Worm (Caenorhabditis elegans) whole organism, young adult: ENCODE data around the gene ZK892.4.

Source experiments
- B0019.2 ChIP-seq: fragments of 200-800 bp; sonication (Bioruptor generic); conservative IDR thresholded peaks from 2 replicates; pipeline ENCODE4 v1.3.6; 2022; ENCODE audit warnings: missing genetic modification reagents, missing genetic modification characterization, missing compliant biosample characterization
- B0261.1 ChIP-seq: sonication (generic microtip); optimal IDR thresholded peaks from 2 replicates; lab custom pipeline; 2016; ENCODE audit warnings: mild to moderate bottlenecking, missing genetic modification characterization, moderate library complexity, missing compliant biosample characterization
- B0336.3 ChIP-seq: fragments of 200-800 bp; sonication (Bioruptor generic); IDR thresholded peaks from 2 replicates; pipeline ENCODE4 v1.3.6; 2022; ENCODE audit warnings: missing genetic modification characterization, missing compliant biosample characterization
- F23B12.7 ChIP-seq: sonication (generic microtip); optimal IDR thresholded peaks from 2 replicates; lab custom pipeline; 2017; ENCODE audit warnings: missing genetic modification characterization, mild to moderate bottlenecking, missing compliant biosample characterization, antibody characterized with exemption, moderate library complexity; ENCODE audit not compliant: insufficient read depth
- F37B4.10 ChIP-seq: fragments of 200-800 bp; sonication (Bioruptor generic); IDR thresholded peaks from 2 replicates; pipeline ENCODE4 v1.3.6; 2022; ENCODE audit warnings: missing genetic modification characterization, missing compliant biosample characterization
- F57A8.1 ChIP-seq: fragments of 200-800 bp; sonication (Bioruptor generic); optimal IDR thresholded peaks from 2 replicates; lab custom pipeline; 2018; ENCODE audit warnings: mild to moderate bottlenecking, missing genetic modification characterization, moderate library complexity, missing compliant biosample characterization
- K11D2.4 ChIP-seq: fragments of 200-800 bp; sonication (Bioruptor generic); IDR thresholded peaks from 2 replicates; pipeline ENCODE4 v1.3.6; 2022; ENCODE audit warnings: missing genetic modification reagents, missing genetic modification characterization, missing compliant biosample characterization
- K12H6.12 ChIP-seq: fragments of 200-800 bp; sonication (Bioruptor generic); optimal IDR thresholded peaks from 2 replicates; lab custom pipeline; 2018; ENCODE audit warnings: mild to moderate bottlenecking, missing genetic modification characterization, missing compliant biosample characterization
- Y79H2A.3 ChIP-seq: fragments of 200-800 bp; sonication (Bioruptor generic); conservative IDR thresholded peaks from 2 replicates; pipeline ENCODE4 v1.3.6; 2022; ENCODE audit warnings: missing genetic modification reagents, missing genetic modification characterization, missing compliant biosample characterization
- ama-1 ChIP-seq, 3 experiments: fragments of 150-350 bp in 1 of 3; sonication (generic microtip) in 2 of 3; optimal IDR thresholded peaks; 2 replicates each; lab custom pipeline; 2014 to 2018; ENCODE audit warnings: missing biosample characterization in 2 of 3, missing genetic modification characterization in 2 of 3, missing genetic modification reagents in 2 of 3
- atf-7 ChIP-seq: sonication (generic microtip); optimal IDR thresholded peaks from 2 replicates; lab custom pipeline; 2017; ENCODE audit warnings: mild to moderate bottlenecking, missing genetic modification characterization, missing compliant biosample characterization
- attf-5 ChIP-seq: fragments of 200-800 bp; sonication (Bioruptor generic); optimal IDR thresholded peaks from 2 replicates; lab custom pipeline; 2018; ENCODE audit warnings: mild to moderate bottlenecking, missing genetic modification characterization, missing compliant biosample characterization
- cebp-1 ChIP-seq, 2 experiments: fragments of 200-800 bp in 1 of 2; sonication (Bioruptor generic) in 1 of 2; sonication (generic microtip) in 1 of 2; IDR thresholded peaks in 1 of 2; optimal IDR thresholded peaks in 1 of 2; 2 replicates each; pipeline versions ENCODE4 v1.3.6 to Lab custom; 2017 to 2022; ENCODE audit warnings: missing compliant biosample characterization in 2 of 2, missing genetic modification characterization in 2 of 2, mild to moderate bottlenecking in 1 of 2, missing genetic modification reagents in 1 of 2, moderate library complexity in 1 of 2
- chd-7 ChIP-seq: sonication (generic microtip); optimal IDR thresholded peaks from 2 replicates; lab custom pipeline; 2016; ENCODE audit warnings: mild to moderate bottlenecking, missing genetic modification characterization, moderate library complexity, missing compliant biosample characterization
- die-1 ChIP-seq: sonication (generic microtip); optimal IDR thresholded peaks from 2 replicates; lab custom pipeline; 2016; ENCODE audit warnings: missing genotype, mild to moderate bottlenecking, missing genetic modification characterization, missing compliant biosample characterization
- dox-1 ChIP-seq: fragments of 200-800 bp; sonication (Bioruptor generic); IDR thresholded peaks from 2 replicates; pipeline ENCODE4 v1.3.6; 2022; ENCODE audit warnings: missing genetic modification reagents, missing genetic modification characterization, missing compliant biosample characterization
- egl-44 ChIP-seq: fragments of 200-800 bp; sonication (Bioruptor generic); IDR thresholded peaks from 2 replicates; pipeline ENCODE4 v1.3.6; 2022; ENCODE audit warnings: missing genetic modification reagents, missing genetic modification characterization, missing compliant biosample characterization
- egrh-3 ChIP-seq: fragments of 200-800 bp; sonication (Bioruptor generic); IDR thresholded peaks from 2 replicates; pipeline ENCODE4 v1.3.6; 2022; ENCODE audit warnings: missing genetic modification reagents, missing genetic modification characterization, missing compliant biosample characterization
- hmg-1.2 ChIP-seq: fragments of 200-800 bp; sonication (Bioruptor generic); IDR thresholded peaks from 2 replicates; pipeline ENCODE4 v1.3.6; 2022; ENCODE audit warnings: missing genetic modification reagents, missing genetic modification characterization, missing compliant biosample characterization
- lag-1 ChIP-seq: fragments of 200-800 bp; sonication (Bioruptor generic); IDR thresholded peaks from 2 replicates; pipeline ENCODE4 v1.3.6; 2022; ENCODE audit warnings: missing genetic modification reagents, missing genetic modification characterization, missing compliant biosample characterization
- let-526 ChIP-seq: fragments of 200-800 bp; sonication (Bioruptor generic); IDR thresholded peaks from 2 replicates; pipeline ENCODE4 v1.3.6; 2022; ENCODE audit warnings: missing genetic modification reagents, missing genetic modification characterization, missing compliant biosample characterization
- let-607 ChIP-seq, 2 experiments: fragments of 200-800 bp in 1 of 2; sonication (Bioruptor generic) in 1 of 2; sonication (generic microtip) in 1 of 2; optimal IDR thresholded peaks; 2 replicates each; lab custom pipeline; 2016 to 2018; ENCODE audit warnings: mild to moderate bottlenecking in 2 of 2, missing compliant biosample characterization in 2 of 2, missing genetic modification characterization in 2 of 2, moderate library complexity in 2 of 2, missing genotype in 1 of 2
- lin-26 ChIP-seq: fragments of 200-800 bp; sonication (Bioruptor generic); IDR thresholded peaks from 2 replicates; pipeline ENCODE4 v1.3.6; 2022; ENCODE audit warnings: missing genetic modification reagents, missing genetic modification characterization, missing compliant biosample characterization
- lin-40 ChIP-seq: sonication (generic microtip); optimal IDR thresholded peaks from 2 replicates; lab custom pipeline; 2016; ENCODE audit warnings: missing genetic modification characterization, mild to moderate bottlenecking, missing compliant biosample characterization, missing genotype, missing genetic modification reagents
- lir-1 ChIP-seq: fragments of 200-800 bp; sonication (Bioruptor generic); conservative IDR thresholded peaks from 2 replicates; pipeline ENCODE4 v1.3.6; 2022; ENCODE audit warnings: missing genetic modification reagents, missing genetic modification characterization, missing compliant biosample characterization
- madf-10 ChIP-seq: sonication (generic microtip); optimal IDR thresholded peaks from 2 replicates; lab custom pipeline; 2016; ENCODE audit warnings: mild to moderate bottlenecking, missing genetic modification characterization, missing compliant biosample characterization
- madf-8 ChIP-seq: fragments of 200-800 bp; sonication (Bioruptor generic); conservative IDR thresholded peaks from 2 replicates; pipeline ENCODE4 v1.3.6; 2022; ENCODE audit warnings: missing genetic modification reagents, missing genetic modification characterization, missing compliant biosample characterization
- mcd-1 ChIP-seq: fragments of 200-800 bp; sonication (Bioruptor generic); IDR thresholded peaks from 2 replicates; pipeline ENCODE4 v1.3.6; 2022; ENCODE audit warnings: missing genetic modification reagents, missing genetic modification characterization, missing compliant biosample characterization
- mel-28 ChIP-seq: sonication (generic microtip); optimal IDR thresholded peaks from 2 replicates; lab custom pipeline; 2016; ENCODE audit warnings: borderline replicate concordance, mild to moderate bottlenecking, missing genetic modification characterization, missing compliant biosample characterization
- mxl-1 ChIP-seq: sonication (generic microtip); optimal IDR thresholded peaks from 2 replicates; lab custom pipeline; 2016; ENCODE audit warnings: missing genetic modification characterization, missing compliant biosample characterization
- nfya-2 ChIP-seq: fragments of 200-800 bp; sonication (Bioruptor generic); IDR thresholded peaks from 2 replicates; pipeline ENCODE4 v1.3.6; 2022; ENCODE audit warnings: missing genetic modification reagents, missing genetic modification characterization, missing compliant biosample characterization
- nfyb-1 ChIP-seq: fragments of 200-800 bp; sonication (Bioruptor generic); IDR thresholded peaks from 2 replicates; pipeline ENCODE4 v1.3.6; 2022; ENCODE audit warnings: missing genetic modification reagents, missing genetic modification characterization, missing compliant biosample characterization
- nhr-179 ChIP-seq: sonication (generic microtip); optimal IDR thresholded peaks from 2 replicates; lab custom pipeline; 2016; ENCODE audit warnings: mild to moderate bottlenecking, missing genetic modification characterization, missing compliant biosample characterization
- nhr-80 ChIP-seq: sonication (generic microtip); optimal IDR thresholded peaks from 2 replicates; lab custom pipeline; 2016; ENCODE audit warnings: missing genetic modification characterization, missing compliant biosample characterization
- rec-8 ChIP-seq, 2 experiments: sonication (generic microtip); optimal IDR thresholded peaks; 2 replicates each; lab custom pipeline; 2016; ENCODE audit warnings: mild to moderate bottlenecking in 2 of 2, missing genetic modification characterization in 2 of 2, missing genetic modification reagents in 2 of 2, missing genotype in 2 of 2, missing biosample characterization in 1 of 2, missing compliant biosample characterization in 1 of 2, moderate library complexity in 1 of 2
- somi-1 ChIP-seq: fragments of 200-800 bp; sonication (Bioruptor generic); optimal IDR thresholded peaks from 2 replicates; lab custom pipeline; 2018; ENCODE audit warnings: mild to moderate bottlenecking, missing genetic modification characterization, missing compliant biosample characterization
- unc-130 ChIP-seq: sonication (generic microtip); optimal IDR thresholded peaks from 2 replicates; lab custom pipeline; 2016; ENCODE audit warnings: missing genetic modification reagents, missing genetic modification characterization, missing compliant biosample characterization
- zfh-2 ChIP-seq: fragments of 200-800 bp; sonication (Bioruptor generic); conservative IDR thresholded peaks from 2 replicates; pipeline ENCODE4 v1.3.6; 2022; ENCODE audit warnings: missing genetic modification reagents, missing genetic modification characterization, missing compliant biosample characterization
- ztf-25 ChIP-seq: fragments of 200-800 bp; sonication (Bioruptor generic); IDR thresholded peaks from 2 replicates; pipeline ENCODE4 v1.3.6; 2022; ENCODE audit warnings: missing genetic modification reagents, missing genetic modification characterization, missing compliant biosample characterization
- ztf-26 ChIP-seq: sonication (generic microtip); optimal IDR thresholded peaks from 2 replicates; lab custom pipeline; 2017; ENCODE audit warnings: missing genetic modification characterization, missing compliant biosample characterization
- ztf-3 ChIP-seq: fragments of 200-800 bp; sonication (Bioruptor generic); optimal IDR thresholded peaks from 2 replicates; lab custom pipeline; 2018; ENCODE audit warnings: mild to moderate bottlenecking, missing genetic modification characterization, missing compliant biosample characterization

The ZK892.4 gene

ce11 chrII:10014384-10014783, 8.0 kb downstream of the ZK892.4 start:
- TF ChIP-seq unc-130 (GFP tag; lab: Kevin White, UChicago) = no peak
- no peak for TF ChIP-seq egl-44 (GFP tag; lab: Robert Waterston, UW)
- no peak for TF ChIP-seq ztf-25 (GFP tag; lab: Robert Waterston, UW)
- TF ChIP-seq B0019.2 (GFP tag; lab: Robert Waterston, UW) = no peak
- TF ChIP-seq F57A8.1 (GFP tag; lab: Kevin White, UChicago) = no peak
- no peak for TF ChIP-seq nfya-2 (GFP tag; lab: Robert Waterston, UW)
- no peak for TF ChIP-seq F37B4.10 (GFP tag; lab: Robert Waterston, UW)
- TF ChIP-seq mcd-1 (GFP tag; lab: Robert Waterston, UW) = no peak
- no peak for TF ChIP-seq atf-7 (tag; lab: Kevin White, UChicago)

- TF ChIP-seq somi-1 = peak; percentile 68
- no peak for TF ChIP-seq madf-10
- peak; percentile 13; the same call in 1 of the 2 replicates for TF ChIP-seq egrh-3
- peak; percentile 25 for TF ChIP-seq atf-7 (tag; lab: Kevin White, UChicago)
- peak; percentile 36; the same call in 1 of the 2 replicates for TF ChIP-seq mcd-1 (GFP tag; lab: Robert Waterston, UW)
- TF ChIP-seq nfyb-1 (GFP tag; lab: Robert Waterston, UW) = 0 out of 2 replicates have a peak, but pooled peaks have one; percentile 65
- TF ChIP-seq K11D2.4 (GFP tag; lab: Robert Waterston, UW) = peak; percentile 69; the same call in 1 of the 2 replicates
- peak; percentile 63 for TF ChIP-seq lin-40 (tag; lab: Kevin White, UChicago)
- no peak for TF ChIP-seq let-526 (GFP tag; lab: Robert Waterston, UW)
- peak; percentile 12 for TF ChIP-seq die-1
- peak; percentile 43 for TF ChIP-seq ztf-26 (tag; lab: Kevin White, UChicago)
- peak; percentile 63 for TF ChIP-seq lin-26 (GFP tag; lab: Robert Waterston, UW)
- TF ChIP-seq ztf-3 (GFP tag; lab: Kevin White, UChicago) = peak; percentile 0
- peak; percentile 58 for TF ChIP-seq chd-7
- no peak for TF ChIP-seq cebp-1 (GFP tag; IDR thresholded peaks at IDR 0.05; lab: Robert Waterston, UW)
- TF ChIP-seq cebp-1 (tag; optimal IDR thresholded peaks at IDR 0.05; lab: Kevin White, UChicago) = peak; percentile 33
- peak; percentile 46; the same call in 1 of the 2 replicates for TF ChIP-seq B0336.3
- peak; percentile 20 for TF ChIP-seq K12H6.12 (tag; lab: Kevin White, UChicago)
- no peak for TF ChIP-seq nhr-80
- TF ChIP-seq dox-1 (GFP tag; lab: Robert Waterston, UW) = peak; percentile 25; the same call in 1 of the 2 replicates
- TF ChIP-seq hmg-1.2 (GFP tag; lab: Robert Waterston, UW) = peak; percentile 42; the same call in 1 of the 2 replicates
- TF ChIP-seq ama-1 (optimal IDR thresholded peaks at IDR 0.05; lab: Kevin White, UChicago) = peak; percentile 26
- no peak for TF ChIP-seq ama-1 (GFP tag; optimal IDR thresholded peaks at IDR 0.05; lab: Kevin White, UChicago)
- TF ChIP-seq rec-8 (tag; optimal IDR thresholded peaks at IDR 0.05; lab: Kevin White, UChicago) = no peak
- no peak for TF ChIP-seq lir-1 (GFP tag; lab: Robert Waterston, UW)
- TF ChIP-seq attf-5 (GFP tag; lab: Kevin White, UChicago) = peak; percentile 33
- peak; percentile 88 for TF ChIP-seq zfh-2
Observed at ce11 chrII:10016013-10016412, 9.6 kb downstream of the ZK892.4 start, which contains the start of gene lec-2. lec-2 (minus strand) TSS chrII:10016183.

ce11 chrII:10017528-10017927, 11.2 kb downstream of the ZK892.4 start:
- TF ChIP-seq Y79H2A.3 (GFP tag; lab: Robert Waterston, UW) (no peak), B0261.1 (tag; lab: Kevin White, UChicago) (no peak), nhr-179 (tag; lab: Kevin White, UChicago) (no peak), mxl-1 (tag; lab: Kevin White, UChicago) (no peak), F23B12.7 (tag; lab: Kevin White, UChicago) (no peak), mel-28 (no peak), let-607 (tag; optimal IDR thresholded peaks at IDR 0.05; lab: Kevin White, UChicago) (no peak), madf-8 (GFP tag; lab: Robert Waterston, UW) (no peak), lag-1 (GFP tag; lab: Robert Waterston, UW) (no peak)
